Fruit fly (Drosophila melanogaster) whole organism, embryonic: ENCODE measurements around the gene CG42299.

Experiments
- CG10366 ChIP-seq: fragments of 200-800 bp; sonication (Bioruptor generic); IDR thresholded peaks from 2 replicates; pipeline ENCODE4 v1.3.6; 2022; ENCODE audit warnings: missing biosample characterization, missing genetic modification characterization
- CG11093 ChIP-seq: fragments of 200-800 bp; sonication (Bioruptor generic); IDR thresholded peaks from 3 replicates; pipeline ENCODE4 v1.3.6; 2022; ENCODE audit warnings: missing biosample characterization, missing genetic modification characterization
- CG11560 ChIP-seq: fragments of 200-800 bp; sonication (Bioruptor generic); IDR thresholded peaks from 3 replicates; pipeline ENCODE4 v1.3.6; 2022; ENCODE audit warnings: missing biosample characterization, missing genetic modification characterization
- CG13287 ChIP-seq: fragments of 200-800 bp; sonication (Bioruptor generic); IDR thresholded peaks from 2 replicates; pipeline ENCODE4 v1.3.6; 2022; ENCODE audit warnings: missing biosample characterization, missing genetic modification characterization; ENCODE audit not compliant: partially characterized antibody
- CG14441 ChIP-seq: fragments of 200-800 bp; sonication (Bioruptor generic); IDR thresholded peaks from 2 replicates; pipeline ENCODE4 v1.3.6; 2022; ENCODE audit warnings: missing biosample characterization, missing genetic modification characterization
- CG15073 ChIP-seq: fragments of 200-800 bp; sonication (Bioruptor generic); optimal IDR thresholded peaks from 2 replicates; lab custom pipeline; 2016; ENCODE audit warnings: missing biosample characterization, missing genetic modification characterization
- CG15696 ChIP-seq: fragments of 200-800 bp; sonication (Bioruptor generic); optimal IDR thresholded peaks from 2 replicates; lab custom pipeline; 2019; ENCODE audit warnings: missing biosample characterization, mild to moderate bottlenecking, missing genetic modification characterization, moderate library complexity
- CG16815 ChIP-seq: fragments of 200-800 bp; sonication (Bioruptor generic); optimal IDR thresholded peaks from 3 replicates; lab custom pipeline; 2017; ENCODE audit warnings: missing biosample characterization, mild to moderate bottlenecking, missing genetic modification characterization
- CG17328 ChIP-seq: fragments of 200-800 bp; sonication (Bioruptor generic); IDR thresholded peaks from 2 replicates; pipeline ENCODE4 v1.3.6; 2022; ENCODE audit warnings: missing biosample characterization, missing genetic modification characterization
- CG2678 ChIP-seq: fragments of 200-800 bp; sonication (Bioruptor generic); optimal IDR thresholded peaks from 3 replicates; lab custom pipeline; 2019; ENCODE audit warnings: missing biosample characterization, mild to moderate bottlenecking, missing genetic modification characterization, moderate library complexity
- CG2712 ChIP-seq: fragments of 200-800 bp; optimal IDR thresholded peaks from 3 replicates; lab custom pipeline; 2019; ENCODE audit warnings: missing biosample characterization, mild to moderate bottlenecking, missing genetic modification characterization, moderate library complexity
- CG30020 ChIP-seq: fragments of 200-800 bp; optimal IDR thresholded peaks from 2 replicates; lab custom pipeline; 2019; ENCODE audit warnings: missing biosample characterization, mild to moderate bottlenecking, missing genetic modification characterization, moderate library complexity
- CG4360 ChIP-seq: fragments of 200-800 bp; sonication (Bioruptor generic); IDR thresholded peaks from 2 replicates; pipeline ENCODE4 v1.3.6; 2022; ENCODE audit warnings: missing biosample characterization, missing genetic modification characterization
- CG7928 ChIP-seq: fragments of 200-800 bp; sonication (Bioruptor generic); optimal IDR thresholded peaks from 2 replicates; lab custom pipeline; 2017; ENCODE audit warnings: missing biosample characterization, mild to moderate bottlenecking, missing genetic modification characterization
- CG7963 ChIP-seq: fragments of 200-800 bp; sonication (Bioruptor generic); IDR thresholded peaks from 3 replicates; pipeline ENCODE4 v1.3.6; 2022; ENCODE audit warnings: missing biosample characterization, missing genetic modification characterization; ENCODE audit not compliant: partially characterized antibody
- CG8478 ChIP-seq: fragments of >200 bp; optimal IDR thresholded peaks from 2 replicates; lab custom pipeline; 2018
- CG9727 ChIP-seq: fragments of 200-800 bp; sonication (Bioruptor generic); optimal IDR thresholded peaks from 3 replicates; lab custom pipeline; 2017; ENCODE audit warnings: missing biosample characterization, mild to moderate bottlenecking, missing genetic modification characterization
- Chrac-16 ChIP-seq: fragments of 200-800 bp; sonication (Bioruptor generic); optimal IDR thresholded peaks from 3 replicates; lab custom pipeline; 2016; ENCODE audit warnings: missing biosample characterization, missing genetic modification characterization
- D19B ChIP-seq: fragments of 200-800 bp; sonication (Bioruptor generic); optimal IDR thresholded peaks from 2 replicates; lab custom pipeline; 2017; ENCODE audit warnings: missing biosample characterization, mild to moderate bottlenecking, missing genetic modification characterization
- Deaf1 ChIP-seq: fragments of 200-800 bp; optimal IDR thresholded peaks from 3 replicates; lab custom pipeline; 2019; ENCODE audit warnings: missing biosample characterization, mild to moderate bottlenecking, missing genetic modification characterization, moderate library complexity
- Dek ChIP-seq: fragments of 200-800 bp; sonication (Bioruptor generic); optimal IDR thresholded peaks from 3 replicates; lab custom pipeline; 2019; ENCODE audit warnings: missing biosample characterization, mild to moderate bottlenecking, missing genetic modification characterization, moderate library complexity
- Dll ChIP-seq: fragments of 200-800 bp; sonication (Bioruptor generic); IDR thresholded peaks from 4 replicates; pipeline ENCODE4 v1.3.6; 2022; ENCODE audit warnings: missing biosample characterization, missing genetic modification characterization; ENCODE audit not compliant: partially characterized antibody
- Drgx ChIP-seq: fragments of 200-800 bp; sonication (Bioruptor generic); IDR thresholded peaks from 2 replicates; pipeline ENCODE4 v1.3.6; 2022; ENCODE audit warnings: missing biosample characterization, missing genetic modification characterization
- E2f1 ChIP-seq: fragments of 200-800 bp; sonication (Bioruptor generic); IDR thresholded peaks from 2 replicates; pipeline ENCODE4 v1.3.6; 2022; ENCODE audit warnings: missing biosample characterization, missing genetic modification characterization
- GATAe ChIP-seq: fragments of 200-800 bp; sonication (Bioruptor generic); conservative IDR thresholded peaks from 2 replicates; pipeline ENCODE4 v1.3.6; 2022; ENCODE audit warnings: missing biosample characterization, missing genetic modification characterization
- HLH3B ChIP-seq: fragments of 200-800 bp; sonication (Bioruptor generic); IDR thresholded peaks from 2 replicates; pipeline ENCODE4 v1.3.6; 2022; ENCODE audit warnings: missing biosample characterization, missing genetic modification characterization
- Hmr ChIP-seq: fragments of 200-800 bp; sonication (Bioruptor generic); optimal IDR thresholded peaks from 3 replicates; lab custom pipeline; 2017; ENCODE audit warnings: mild to moderate bottlenecking, missing biosample characterization, missing genetic modification reagents, missing genetic modification characterization
- Hr78 ChIP-seq, 2 experiments: fragments of 200-800 bp in 1 of 2; fragments of >200 bp in 1 of 2; sonication (Bioruptor generic) in 1 of 2; optimal IDR thresholded peaks; 2 replicates each; lab custom pipeline; 2017 to 2019; ENCODE audit warnings: missing biosample characterization in 2 of 2, missing genetic modification characterization in 2 of 2, mild to moderate bottlenecking in 1 of 2, moderate library complexity in 1 of 2
- MBD-R2 ChIP-seq: fragments of 200-800 bp; sonication (Bioruptor generic); IDR thresholded peaks from 2 replicates; pipeline ENCODE4 v1.3.6; 2022; ENCODE audit warnings: missing biosample characterization, missing genetic modification characterization
- NC2α ChIP-seq: fragments of 200-800 bp; sonication (Bioruptor generic); optimal IDR thresholded peaks from 2 replicates; lab custom pipeline; 2016; ENCODE audit warnings: missing biosample characterization, missing genetic modification characterization
- Neu2 ChIP-seq: fragments of 200-800 bp; sonication (Bioruptor generic); optimal IDR thresholded peaks from 3 replicates; lab custom pipeline; 2016; ENCODE audit warnings: missing biosample characterization, missing genetic modification characterization, borderline replicate concordance
- Oaz ChIP-seq: fragments of 200-800 bp; sonication (Bioruptor generic); IDR thresholded peaks from 2 replicates; pipeline ENCODE4 v1.3.6; 2022; ENCODE audit warnings: missing biosample characterization, missing genetic modification characterization
- ab ChIP-seq: fragments of 200-800 bp; sonication (Bioruptor generic); optimal IDR thresholded peaks from 2 replicates; lab custom pipeline; 2016; ENCODE audit warnings: missing biosample characterization, missing genetic modification characterization
- ap ChIP-seq: fragments of 200-800 bp; sonication (Bioruptor generic); IDR thresholded peaks from 2 replicates; pipeline ENCODE4 v1.3.6; 2022; ENCODE audit warnings: missing biosample characterization, missing genetic modification characterization
- cas ChIP-seq: fragments of 200-800 bp; sonication (Bioruptor generic); IDR thresholded peaks from 2 replicates; pipeline ENCODE4 v1.3.6; 2022; ENCODE audit warnings: missing biosample characterization, missing genetic modification characterization
- cg ChIP-seq: fragments of 200-800 bp; sonication (Bioruptor generic); optimal IDR thresholded peaks from 3 replicates; lab custom pipeline; 2019; ENCODE audit warnings: missing biosample characterization, mild to moderate bottlenecking, missing genetic modification characterization, moderate library complexity
- chinmo ChIP-seq: fragments of 200-800 bp; sonication (Bioruptor generic); IDR thresholded peaks from 4 replicates; pipeline ENCODE4 v1.3.6; 2022; ENCODE audit warnings: missing biosample characterization, missing genetic modification characterization; ENCODE audit not compliant: partially characterized antibody
- chn ChIP-seq: fragments of 200-800 bp; sonication (Bioruptor generic); optimal IDR thresholded peaks from 2 replicates; lab custom pipeline; 2016; ENCODE audit warnings: missing biosample characterization, missing genetic modification characterization
- dm ChIP-seq: fragments of 200-800 bp; sonication (Bioruptor generic); optimal IDR thresholded peaks from 3 replicates; lab custom pipeline; 2016; ENCODE audit warnings: missing biosample characterization, missing genetic modification characterization
- fd96Cb ChIP-seq: fragments of 200-800 bp; sonication (Bioruptor generic); optimal IDR thresholded peaks from 2 replicates; lab custom pipeline; 2018; ENCODE audit warnings: missing biosample characterization, mild to moderate bottlenecking, missing genetic modification characterization, moderate library complexity
- gcm2 ChIP-seq: fragments of 200-800 bp; sonication (Bioruptor generic); optimal IDR thresholded peaks from 2 replicates; lab custom pipeline; 2016; ENCODE audit warnings: missing biosample characterization, missing genetic modification characterization
- gro ChIP-seq: fragments of 200-800 bp; sonication (Bioruptor generic); optimal IDR thresholded peaks from 2 replicates; lab custom pipeline; 2016; ENCODE audit warnings: missing biosample characterization, missing genetic modification characterization
- inv ChIP-seq: fragments of 200-800 bp; sonication (Bioruptor generic); IDR thresholded peaks from 2 replicates; pipeline ENCODE4 v1.3.6; 2022; ENCODE audit warnings: missing biosample characterization, missing genetic modification characterization; ENCODE audit not compliant: partially characterized antibody
- mam ChIP-seq: fragments of 200-800 bp; sonication (Bioruptor generic); optimal IDR thresholded peaks from 3 replicates; lab custom pipeline; 2016; ENCODE audit warnings: missing biosample characterization, missing genetic modification characterization
- nerfin-1 ChIP-seq: fragments of 200-800 bp; sonication (Bioruptor generic); optimal IDR thresholded peaks from 3 replicates; lab custom pipeline; 2019; ENCODE audit warnings: missing biosample characterization, mild to moderate bottlenecking, missing genetic modification characterization, moderate library complexity
- pan ChIP-seq, 4 experiments: fragments of >200 bp in 3 of 4; fragments of 200-800 bp in 1 of 4; sonication (Bioruptor generic) in 1 of 4; optimal IDR thresholded peaks in 3 of 4; IDR thresholded peaks in 1 of 4; 2 replicates each; pipeline versions ENCODE4 v1.3.6 to Lab custom; 2017 to 2022; ENCODE audit warnings: missing biosample characterization in 2 of 4, missing genetic modification characterization in 2 of 4, mixed read lengths in 1 of 4
- peb ChIP-seq: fragments of 200-800 bp; sonication (Bioruptor generic); IDR thresholded peaks from 2 replicates; pipeline ENCODE4 v1.3.6; 2022; ENCODE audit warnings: missing biosample characterization, missing genetic modification characterization
- seq ChIP-seq: fragments of 200-800 bp; sonication (Bioruptor generic); IDR thresholded peaks from 2 replicates; pipeline ENCODE4 v1.3.6; 2022; ENCODE audit warnings: missing biosample characterization, missing genetic modification characterization
- stwl ChIP-seq: fragments of 200-800 bp; sonication (Bioruptor generic); optimal IDR thresholded peaks from 3 replicates; lab custom pipeline; 2018; ENCODE audit warnings: missing biosample characterization, mild to moderate bottlenecking, missing genetic modification characterization, moderate library complexity
- tll ChIP-seq, 2 experiments: fragments of 200-800 bp in 1 of 2; fragments of >200 bp in 1 of 2; sonication (Bioruptor generic) in 1 of 2; optimal IDR thresholded peaks; 2 replicates each; lab custom pipeline; 2017 to 2019; ENCODE audit warnings: missing biosample characterization in 2 of 2, missing genetic modification characterization in 2 of 2, mild to moderate bottlenecking in 1 of 2, moderate library complexity in 1 of 2
- yki ChIP-seq: fragments of >200 bp; optimal IDR thresholded peaks from 3 replicates; lab custom pipeline; 2018

CG42299 gene

dm6 chrX:15578043-15578442 lies 2.6 kb upstream of the CG42299 start, which contains the start of the genes cerv and CG7872 (continued):
- peak; percentile 71; the same call in 3 of the 4 replicates for TF ChIP-seq Dll (GFP tag; lab: Robert Waterston, UW)
- TF ChIP-seq CG30020 (tag; lab: Kevin White, UChicago): peak; percentile 19
- TF ChIP-seq D19B: no peak
- no peak for TF ChIP-seq CG11093 (GFP tag; lab: Robert Waterston, UW)
- TF ChIP-seq cas: no peak
- no peak for TF ChIP-seq ab (GFP tag; lab: Kevin White, UChicago)
- TF ChIP-seq Hmr: no peak
- no peak for TF ChIP-seq E2f1 (GFP tag; lab: Robert Waterston, UW)
- no peak for TF ChIP-seq peb
- no peak for TF ChIP-seq gcm2 (GFP tag; lab: Kevin White, UChicago)
- TF ChIP-seq tll (GFP tag; optimal IDR thresholded peaks at IDR 0.05; lab: Kevin White, UChicago): no peak
- TF ChIP-seq GATAe (GFP tag; lab: Robert Waterston, UW): no peak
- TF ChIP-seq Neu2 (GFP tag; lab: Kevin White, UChicago): no peak
- TF ChIP-seq CG2678: no peak
- TF ChIP-seq CG15696 (tag; lab: Kevin White, UChicago): no peak
- peak; percentile 13 for TF ChIP-seq Deaf1 (tag; lab: Kevin White, UChicago)
- TF ChIP-seq nerfin-1 (tag; lab: Kevin White, UChicago): no peak
- no peak for TF ChIP-seq HLH3B (GFP tag; lab: Robert Waterston, UW)
- TF ChIP-seq CG9727: no peak
- no peak for TF ChIP-seq seq (GFP tag; lab: Robert Waterston, UW)
- no peak for TF ChIP-seq Oaz (GFP tag; lab: Robert Waterston, UW)
- TF ChIP-seq CG7928 (GFP tag; lab: Kevin White, UChicago): no peak
- no peak for TF ChIP-seq CG15073 (GFP tag; lab: Kevin White, UChicago)
- TF ChIP-seq dm (GFP tag; lab: Kevin White, UChicago): peak; percentile 30
- TF ChIP-seq CG8478 (lab: Kevin White, UChicago): no peak
- TF ChIP-seq CG17328 (GFP tag; lab: Robert Waterston, UW): no peak
- TF ChIP-seq CG10366 (GFP tag; lab: Robert Waterston, UW): no peak
- TF ChIP-seq CG2712 (tag; lab: Kevin White, UChicago): peak; percentile 3
- peak; percentile 58; the same call in 1 of the 3 replicates for TF ChIP-seq CG7963 (GFP tag; lab: Robert Waterston, UW)
- no peak for TF ChIP-seq Chrac-16 (GFP tag; lab: Kevin White, UChicago)
- TF ChIP-seq CG14441 (GFP tag; lab: Robert Waterston, UW): no peak
- peak; percentile 81 for TF ChIP-seq stwl
- no peak for TF ChIP-seq Drgx (GFP tag; lab: Robert Waterston, UW)
- TF ChIP-seq inv: peak; percentile 50
- TF ChIP-seq CG16815 (GFP tag; lab: Kevin White, UChicago): no peak
- TF ChIP-seq Dek: no peak
- no peak for TF ChIP-seq Hr78 (GFP tag; optimal IDR thresholded peaks at IDR 0.05; lab: Kevin White, UChicago)
- no peak for TF ChIP-seq chn (GFP tag; lab: Kevin White, UChicago)
- 0 out of 4 replicates have a peak, but pooled peaks have one; percentile 74 for TF ChIP-seq chinmo (GFP tag; lab: Robert Waterston, UW)
- TF ChIP-seq NC2α (GFP tag; lab: Kevin White, UChicago): no peak
- no peak for TF ChIP-seq CG11560
- no peak for TF ChIP-seq mam (GFP tag; lab: Kevin White, UChicago)
- TF ChIP-seq CG4360: no peak
- peak; percentile 78 for TF ChIP-seq CG13287
- TF ChIP-seq MBD-R2 (GFP tag; lab: Robert Waterston, UW): peak; percentile 88
- no peak for TF ChIP-seq cg (GFP tag; lab: Kevin White, UChicago)
- no peak for TF ChIP-seq gro (GFP tag; lab: Kevin White, UChicago)
- TF ChIP-seq ap (GFP tag; lab: Robert Waterston, UW): no peak
- no peak for TF ChIP-seq yki
- TF ChIP-seq fd96Cb (tag; lab: Kevin White, UChicago): no peak
- TF ChIP-seq pan (optimal IDR thresholded peaks at IDR 0.05; lab: Kevin White, UChicago): no peak
- no peak for TF ChIP-seq pan (GFP tag; optimal IDR thresholded peaks at IDR 0.05 in 1 of 2, IDR thresholded peaks at IDR 0.05 in 1 of 2)
